Worm (Caenorhabditis elegans): ENCODE results near the gene E02H1.1.

DNA sequence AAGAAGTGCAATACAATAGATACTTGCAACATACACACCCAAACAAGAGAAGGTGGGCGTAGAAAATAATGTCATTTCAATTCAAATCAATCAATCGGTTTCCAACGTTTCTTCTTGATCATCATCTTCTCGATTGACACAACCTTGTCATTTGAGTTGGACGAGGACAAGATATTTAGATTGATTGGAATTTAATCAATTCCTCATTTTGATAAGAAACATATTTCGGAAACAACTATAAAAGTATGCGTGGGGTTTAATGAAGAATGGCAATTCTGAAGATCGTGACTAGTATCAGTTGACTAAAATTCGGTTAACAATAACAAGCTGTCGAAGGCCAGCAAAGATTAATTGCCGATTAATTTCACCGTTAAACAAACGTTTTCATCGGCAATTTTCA, 29.7 kb upstream of the E02H1.1 start:
- TF ChIP-seq him-1 (tag; optimal IDR thresholded peaks at IDR 0.05) (no peak), W03F9.2 (tag; optimal IDR thresholded peaks at IDR 0.05) (no peak), dao-5 (tag; optimal IDR thresholded peaks at IDR 0.05) (no peak)

All from whole organism, L4/young adult.